Fruit fly (Drosophila melanogaster): ENCODE measurements around the gene CG6118.

Gene CG6118

DNA sequence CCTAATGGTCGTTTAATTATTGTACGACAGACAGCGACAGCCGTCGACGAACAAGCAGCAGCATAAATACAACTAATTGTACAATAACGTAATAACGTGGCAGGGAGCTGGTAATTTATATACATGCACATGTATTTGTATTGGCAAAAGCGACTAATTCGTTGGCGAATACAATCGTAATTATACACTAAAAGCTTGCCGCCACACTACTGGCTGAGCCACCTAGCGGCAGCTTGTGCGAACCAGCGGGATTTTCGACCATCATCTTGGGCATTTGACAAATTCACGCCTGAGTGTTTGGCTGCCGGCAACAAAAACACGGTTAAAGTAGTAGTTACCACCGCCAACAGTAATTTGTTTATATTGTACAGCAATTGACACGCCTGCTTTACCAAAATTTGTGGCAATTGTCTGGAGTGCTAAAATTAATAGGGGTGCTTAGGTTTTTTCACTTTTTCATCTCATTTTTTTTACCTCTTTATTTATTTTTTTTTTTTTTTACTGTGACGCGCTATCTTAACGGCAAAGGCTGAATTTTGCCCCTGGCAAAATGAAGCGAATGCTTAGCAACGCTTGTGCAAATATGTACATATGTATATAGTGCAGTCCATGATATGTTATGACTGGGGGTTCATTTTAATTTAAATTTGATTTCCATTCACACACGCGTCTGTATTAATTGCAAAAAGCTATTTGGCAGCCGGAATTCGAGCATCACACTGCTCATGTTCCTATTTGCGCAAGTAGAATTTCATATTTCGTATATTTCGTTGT is 33.6 kb upstream of the CG6118 start (continued):
- TF ChIP-seq az2 (GFP tag; optimal IDR thresholded peaks at IDR 0.05) = no peak

DNA sequence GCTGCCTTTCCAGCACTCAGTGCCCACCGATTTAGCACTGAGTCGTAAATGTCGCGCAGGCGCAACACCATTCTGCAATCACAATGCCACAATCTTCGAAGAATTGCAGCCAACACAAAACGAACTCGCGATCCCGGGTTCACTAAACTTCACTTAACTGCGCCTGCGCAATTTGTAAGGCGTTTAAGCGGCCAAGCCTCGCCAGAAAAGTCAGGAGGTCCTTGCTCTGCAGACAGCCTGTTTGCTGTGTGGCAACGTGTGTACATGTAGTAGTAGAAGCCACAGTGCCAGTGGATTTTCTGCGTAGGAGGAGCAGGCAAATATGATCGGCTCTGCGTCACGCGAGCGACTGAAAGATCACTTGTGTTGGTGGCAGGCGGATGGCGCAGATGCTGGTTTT is 28.6 kb upstream of the CG6118 start:
- TF ChIP-seq az2 (GFP tag; optimal IDR thresholded peaks at IDR 0.05) = no peak
- no peak for TF ChIP-seq gcm2 (GFP tag; optimal IDR thresholded peaks at IDR 0.05)
- no peak for TF ChIP-seq BEAF-32 (GFP tag; optimal IDR thresholded peaks at IDR 0.05)
- TF ChIP-seq lov (optimal IDR thresholded peaks at IDR 0.05) = no peak
- TF ChIP-seq lov (GFP tag; IDR thresholded peaks at IDR 0.05) = 0 out of 3 replicates have a peak, but pooled peaks have one; percentile 25
- 0 out of 3 replicates have a peak, but pooled peaks have one; percentile 43 for TF ChIP-seq sr (GFP tag; IDR thresholded peaks at IDR 0.05)
- TF ChIP-seq sens (GFP tag) = peak; percentile 18

dm6 chr3R:15458186-15458715 is 23.7 kb upstream of the CG6118 start:
- no peak for TF ChIP-seq h (optimal IDR thresholded peaks at IDR 0.05)
- TF ChIP-seq Awh (GFP tag; IDR thresholded peaks at IDR 0.05) = peak; percentile 63; the same call in 1 of the 2 replicates
- TF ChIP-seq CG5180 (GFP tag; optimal IDR thresholded peaks at IDR 0.05) = peak; percentile 15
- peak; percentile 20 for TF ChIP-seq CG34376 (GFP tag; optimal IDR thresholded peaks at IDR 0.05)

dm6 chr3R:15457386-15458011 is 23.0 kb upstream of the CG6118 start:
- TF ChIP-seq CG3163 (GFP tag; optimal IDR thresholded peaks at IDR 0.05) (no peak), CG8281 (tag; optimal IDR thresholded peaks at IDR 0.05) (peak; percentile 95)

- TF ChIP-seq CG4424 (GFP tag; optimal IDR thresholded peaks at IDR 0.05) = no peak
- no peak for TF ChIP-seq zen (tag; optimal IDR thresholded peaks at IDR 0.05)
- TF ChIP-seq CG15514 (GFP tag; optimal IDR thresholded peaks at IDR 0.05) = no peak
- peak; percentile 62 for TF ChIP-seq Vsx1 (GFP tag; optimal IDR thresholded peaks at IDR 0.05)
- TF ChIP-seq CG17912 (GFP tag; optimal IDR thresholded peaks at IDR 0.05) = no peak
- TF ChIP-seq Dref (GFP tag; IDR thresholded peaks at IDR 0.05) = 0 out of 2 replicates have a peak, but pooled peaks have one; percentile 28
- peak; percentile 91; the same call in 3 of the 4 replicates for TF ChIP-seq chinmo (GFP tag; IDR thresholded peaks at IDR 0.05; ENCODE audit: partially characterized antibody)
- TF ChIP-seq CG8388 (GFP tag; optimal IDR thresholded peaks at IDR 0.05) = peak; percentile 6
- no peak for TF ChIP-seq bcd (GFP tag; optimal IDR thresholded peaks at IDR 0.05)
- TF ChIP-seq ac (GFP tag; optimal IDR thresholded peaks at IDR 0.05) = no peak
- no peak for TF ChIP-seq CG14014 (GFP tag; IDR thresholded peaks at IDR 0.05)
- peak; percentile 51; the same call in 1 of the 2 replicates for TF ChIP-seq CG9932 (GFP tag; IDR thresholded peaks at IDR 0.05)
- peak; percentile 43 for TF ChIP-seq CG15269 (tag; optimal IDR thresholded peaks at IDR 0.05)
- TF ChIP-seq CG14965 (GFP tag; optimal IDR thresholded peaks at IDR 0.05; ENCODE audit: borderline replicate concordance) = no peak
- TF ChIP-seq CG13894 (tag; optimal IDR thresholded peaks at IDR 0.05) = peak; percentile 32
- TF ChIP-seq CG5180 (GFP tag; optimal IDR thresholded peaks at IDR 0.05) = peak; percentile 24
- 0 out of 3 replicates have a peak, but pooled peaks have one; percentile 49 for TF ChIP-seq CG6175 (GFP tag; IDR thresholded peaks at IDR 0.05)
- TF ChIP-seq ci (GFP tag; IDR thresholded peaks at IDR 0.05) = 0 out of 3 replicates have a peak, but pooled peaks have one; percentile 41
- no peak for TF ChIP-seq CG11093 (GFP tag; IDR thresholded peaks at IDR 0.05)
- TF ChIP-seq CG10543 (GFP tag; optimal IDR thresholded peaks at IDR 0.05) = peak; percentile 45
- no peak for TF ChIP-seq CG17568 (GFP tag; optimal IDR thresholded peaks at IDR 0.05)
- TF ChIP-seq Eip74EF (GFP tag; optimal IDR thresholded peaks at IDR 0.05) = peak in 1 of 2 experiments; percentile 17
- TF ChIP-seq Med (GFP tag) = peak; percentile 71
- no peak for TF ChIP-seq pita (GFP tag; optimal IDR thresholded peaks at IDR 0.05)
- 0 out of 2 replicates have a peak, but pooled peaks have one; percentile 26 for TF ChIP-seq Awh (GFP tag; IDR thresholded peaks at IDR 0.05)
- peak; percentile 58 for TF ChIP-seq CG12769 (tag; optimal IDR thresholded peaks at IDR 0.05)
- TF ChIP-seq Aef1 (GFP tag; IDR thresholded peaks at IDR 0.05) = no peak
These were observed 17.0 kb upstream of the CG6118 start for dm6 chr3R:15451344-15452107.

All from whole organism, embryonic.